Worm (Caenorhabditis elegans) whole organism, early embryonic: ENCODE data around the gene rme-6.

Experiments used
- B0310.2 ChIP-seq: sonication (generic microtip); optimal IDR thresholded peaks from 2 replicates; lab custom pipeline; 2016; ENCODE audit warnings: mild to moderate bottlenecking, missing genetic modification characterization, missing compliant biosample characterization
- F13C5.2 ChIP-seq: sonication (generic microtip); optimal IDR thresholded peaks from 2 replicates; lab custom pipeline; 2017; ENCODE audit warnings: mild to moderate bottlenecking, missing genetic modification characterization, inconsistent platforms, missing compliant biosample characterization
- ama-1 ChIP-seq: fragments of 150-350 bp; optimal IDR thresholded peaks from 2 replicates; lab custom pipeline; 2014
- ceh-13 ChIP-seq: fragments of 200-800 bp; sonication (Bioruptor generic); optimal IDR thresholded peaks from 2 replicates; lab custom pipeline; 2018; ENCODE audit warnings: mild to moderate bottlenecking, missing genetic modification characterization, missing compliant biosample characterization
- ceh-36 ChIP-seq: sonication (generic microtip); optimal IDR thresholded peaks from 2 replicates; lab custom pipeline; 2016; ENCODE audit warnings: missing genetic modification characterization, inconsistent platforms, missing compliant biosample characterization
- flt-1 ChIP-seq: fragments of 200-800 bp; sonication (Bioruptor generic); IDR thresholded peaks from 2 replicates; pipeline ENCODE4 v1.3.6; 2022; ENCODE audit warnings: missing genetic modification characterization, missing compliant biosample characterization
- hmbx-1 ChIP-seq: sonication (generic microtip); optimal IDR thresholded peaks from 2 replicates; lab custom pipeline; 2016; ENCODE audit warnings: mild to moderate bottlenecking, missing genetic modification characterization, missing compliant biosample characterization
- hmg-4 ChIP-seq: fragments of 200-800 bp; sonication (Bioruptor generic); optimal IDR thresholded peaks from 2 replicates; lab custom pipeline; 2018; ENCODE audit warnings: mild to moderate bottlenecking, missing genetic modification characterization, missing compliant biosample characterization
- hnd-1 ChIP-seq: sonication (generic microtip); optimal IDR thresholded peaks from 2 replicates; lab custom pipeline; 2016; ENCODE audit warnings: missing genetic modification characterization, missing compliant biosample characterization
- pes-1 ChIP-seq: fragments of 200-800 bp; sonication (Bioruptor generic); IDR thresholded peaks from 2 replicates; pipeline ENCODE4 v1.3.6; 2022; ENCODE audit warnings: missing genetic modification reagents, missing genetic modification characterization, missing compliant biosample characterization
- tbx-11 ChIP-seq: fragments of 200-800 bp; sonication (Bioruptor generic); IDR thresholded peaks from 2 replicates; pipeline ENCODE4 v1.3.6; 2022; ENCODE audit warnings: missing genetic modification characterization, missing compliant biosample characterization
- tbx-37 ChIP-seq: fragments of 200-800 bp; sonication (Bioruptor generic); conservative IDR thresholded peaks from 2 replicates; pipeline ENCODE4 v1.3.6; 2022; ENCODE audit warnings: missing genetic modification reagents, missing genetic modification characterization, missing compliant biosample characterization
- tra-4 ChIP-seq: sonication (generic microtip); optimal IDR thresholded peaks from 2 replicates; lab custom pipeline; 2017; ENCODE audit warnings: missing genetic modification characterization, missing compliant biosample characterization

ce11 chrX:1148438-1148837 lies 51.5 kb downstream of the rme-6 start, which contains the start of the genes R193.2 and R193.6:
- TF ChIP-seq F13C5.2 (no peak), hmg-4 (no peak), B0310.2 (tag; lab: Kevin White, UChicago) (no peak), tbx-37 (GFP tag; lab: Robert Waterston, UW) (no peak), tra-4 (tag; lab: Kevin White, UChicago) (no peak), ama-1 (lab: Kevin White, UChicago) (no peak), ceh-36 (tag; lab: Kevin White, UChicago) (no peak), flt-1 (no peak), pes-1 (GFP tag; lab: Robert Waterston, UW) (no peak), hnd-1 (tag; lab: Kevin White, UChicago) (no peak), ceh-13 (GFP tag; lab: Kevin White, UChicago) (no peak), tbx-11 (no peak), hmbx-1 (tag; lab: Kevin White, UChicago) (no peak)
